Worm (Caenorhabditis elegans) whole organism, young adult: ENCODE data around the gene col-14.

Experiments used
- B0261.1 ChIP-seq: sonication (generic microtip); optimal IDR thresholded peaks from 2 replicates; lab custom pipeline; 2016; ENCODE audit warnings: mild to moderate bottlenecking, missing genetic modification characterization, moderate library complexity, missing compliant biosample characterization
- C17E4.6 ChIP-seq: fragments of 200-800 bp; sonication (Bioruptor generic); IDR thresholded peaks from 2 replicates; pipeline ENCODE4 v1.3.6; 2022; ENCODE audit warnings: missing genetic modification reagents, missing genetic modification characterization, missing compliant biosample characterization
- F10E7.11 ChIP-seq: sonication (generic microtip); optimal IDR thresholded peaks from 2 replicates; lab custom pipeline; 2017; ENCODE audit warnings: mild to moderate bottlenecking, missing genetic modification characterization, moderate library complexity, missing compliant biosample characterization
- F22D6.2 ChIP-seq: sonication (generic microtip); optimal IDR thresholded peaks from 2 replicates; lab custom pipeline; 2016; ENCODE audit warnings: mild to moderate bottlenecking, missing genetic modification characterization, missing compliant biosample characterization
- F37B4.10 ChIP-seq: fragments of 200-800 bp; sonication (Bioruptor generic); IDR thresholded peaks from 2 replicates; pipeline ENCODE4 v1.3.6; 2022; ENCODE audit warnings: missing genetic modification characterization, missing compliant biosample characterization
- F39B2.1 ChIP-seq: fragments of 200-800 bp; sonication (Bioruptor generic); IDR thresholded peaks from 2 replicates; pipeline ENCODE4 v1.3.6; 2022; ENCODE audit warnings: missing genetic modification reagents, missing genetic modification characterization, missing compliant biosample characterization
- K11D2.4 ChIP-seq: fragments of 200-800 bp; sonication (Bioruptor generic); IDR thresholded peaks from 2 replicates; pipeline ENCODE4 v1.3.6; 2022; ENCODE audit warnings: missing genetic modification reagents, missing genetic modification characterization, missing compliant biosample characterization
- K12H6.12 ChIP-seq: fragments of 200-800 bp; sonication (Bioruptor generic); optimal IDR thresholded peaks from 2 replicates; lab custom pipeline; 2018; ENCODE audit warnings: mild to moderate bottlenecking, missing genetic modification characterization, missing compliant biosample characterization
- T07F8.4 ChIP-seq: sonication (generic microtip); optimal IDR thresholded peaks from 2 replicates; lab custom pipeline; 2016; ENCODE audit warnings: mild to moderate bottlenecking, missing genetic modification characterization, moderate library complexity, missing compliant biosample characterization
- aptf-2 ChIP-seq: fragments of 200-800 bp; sonication (Bioruptor generic); conservative IDR thresholded peaks from 2 replicates; pipeline ENCODE4 v1.3.6; 2022; ENCODE audit warnings: missing genetic modification reagents, missing genetic modification characterization, missing compliant biosample characterization
- attf-5 ChIP-seq: fragments of 200-800 bp; sonication (Bioruptor generic); optimal IDR thresholded peaks from 2 replicates; lab custom pipeline; 2018; ENCODE audit warnings: mild to moderate bottlenecking, missing genetic modification characterization, missing compliant biosample characterization
- attf-6 ChIP-seq: fragments of 200-800 bp; sonication (Bioruptor generic); IDR thresholded peaks from 2 replicates; pipeline ENCODE4 v1.3.6; 2022; ENCODE audit warnings: missing genetic modification reagents, missing genetic modification characterization, missing compliant biosample characterization
- bed-2 ChIP-seq: fragments of 200-800 bp; sonication (Bioruptor generic); IDR thresholded peaks from 2 replicates; pipeline ENCODE4 v1.3.6; 2022; ENCODE audit warnings: missing genetic modification reagents, missing genetic modification characterization, missing compliant biosample characterization
- cebp-2 ChIP-seq: fragments of 200-800 bp; sonication (Bioruptor generic); IDR thresholded peaks from 2 replicates; pipeline ENCODE4 v1.3.6; 2022; ENCODE audit warnings: missing genetic modification characterization, missing compliant biosample characterization
- dox-1 ChIP-seq: fragments of 200-800 bp; sonication (Bioruptor generic); IDR thresholded peaks from 2 replicates; pipeline ENCODE4 v1.3.6; 2022; ENCODE audit warnings: missing genetic modification reagents, missing genetic modification characterization, missing compliant biosample characterization
- dpff-1 ChIP-seq: sonication (generic microtip); optimal IDR thresholded peaks from 2 replicates; lab custom pipeline; 2017; ENCODE audit warnings: mild to moderate bottlenecking, missing genetic modification characterization, missing compliant biosample characterization
- dpl-1 ChIP-seq: fragments of 150-350 bp; optimal IDR thresholded peaks from 2 replicates; lab custom pipeline; 2014; ENCODE audit warnings: missing biosample characterization, missing genetic modification reagents, missing genetic modification characterization
- egrh-3 ChIP-seq: fragments of 200-800 bp; sonication (Bioruptor generic); IDR thresholded peaks from 2 replicates; pipeline ENCODE4 v1.3.6; 2022; ENCODE audit warnings: missing genetic modification reagents, missing genetic modification characterization, missing compliant biosample characterization
- ets-4 ChIP-seq: fragments of 200-800 bp; sonication (Bioruptor generic); optimal IDR thresholded peaks from 2 replicates; lab custom pipeline; 2018; ENCODE audit warnings: mild to moderate bottlenecking, missing genetic modification characterization, missing compliant biosample characterization
- hlh-12 ChIP-seq: sonication (generic microtip); optimal IDR thresholded peaks from 2 replicates; lab custom pipeline; 2016; ENCODE audit warnings: missing genetic modification characterization, missing compliant biosample characterization
- let-607 ChIP-seq, 2 experiments: fragments of 200-800 bp in 1 of 2; sonication (Bioruptor generic) in 1 of 2; sonication (generic microtip) in 1 of 2; optimal IDR thresholded peaks; 2 replicates each; lab custom pipeline; 2016 to 2018; ENCODE audit warnings: mild to moderate bottlenecking in 2 of 2, missing compliant biosample characterization in 2 of 2, missing genetic modification characterization in 2 of 2, moderate library complexity in 2 of 2, missing genotype in 1 of 2
- lin-54 ChIP-seq: fragments of 200-800 bp; sonication (Bioruptor generic); optimal IDR thresholded peaks from 2 replicates; lab custom pipeline; 2018; ENCODE audit warnings: mild to moderate bottlenecking, missing genetic modification characterization, missing compliant biosample characterization
- mxl-1 ChIP-seq: sonication (generic microtip); optimal IDR thresholded peaks from 2 replicates; lab custom pipeline; 2016; ENCODE audit warnings: missing genetic modification characterization, missing compliant biosample characterization
- nfya-2 ChIP-seq: fragments of 200-800 bp; sonication (Bioruptor generic); IDR thresholded peaks from 2 replicates; pipeline ENCODE4 v1.3.6; 2022; ENCODE audit warnings: missing genetic modification reagents, missing genetic modification characterization, missing compliant biosample characterization
- nhr-120 ChIP-seq: fragments of 200-800 bp; sonication (Bioruptor generic); IDR thresholded peaks from 2 replicates; pipeline ENCODE4 v1.3.6; 2022; ENCODE audit warnings: missing genetic modification characterization, missing compliant biosample characterization
- nhr-27 ChIP-seq: fragments of 200-800 bp; sonication (Bioruptor generic); optimal IDR thresholded peaks from 2 replicates; lab custom pipeline; 2018; ENCODE audit warnings: mild to moderate bottlenecking, missing genetic modification characterization, moderate library complexity, missing compliant biosample characterization
- nhr-80 ChIP-seq: sonication (generic microtip); optimal IDR thresholded peaks from 2 replicates; lab custom pipeline; 2016; ENCODE audit warnings: missing genetic modification characterization, missing compliant biosample characterization
- nhr-90 ChIP-seq: sonication (generic microtip); optimal IDR thresholded peaks from 2 replicates; lab custom pipeline; 2016; ENCODE audit warnings: missing genotype, mild to moderate bottlenecking, missing genetic modification characterization, missing compliant biosample characterization
- snpc-3.4 ChIP-seq: sonication (generic microtip); optimal IDR thresholded peaks from 2 replicates; lab custom pipeline; 2017; ENCODE audit warnings: missing genetic modification characterization, mild to moderate bottlenecking, missing compliant biosample characterization, antibody characterized with exemption, moderate library complexity, missing genotype, missing genetic modification reagents
- sptf-2 ChIP-seq: fragments of 200-800 bp; sonication (Bioruptor generic); optimal IDR thresholded peaks from 2 replicates; lab custom pipeline; 2018; ENCODE audit warnings: mild to moderate bottlenecking, missing genetic modification characterization, missing compliant biosample characterization
- tbp1 ChIP-seq: fragments of 200-800 bp; sonication (Bioruptor generic); optimal IDR thresholded peaks from 2 replicates; lab custom pipeline; 2018; ENCODE audit warnings: mild to moderate bottlenecking, missing genetic modification characterization, missing compliant biosample characterization
- zfh-2 ChIP-seq: fragments of 200-800 bp; sonication (Bioruptor generic); conservative IDR thresholded peaks from 2 replicates; pipeline ENCODE4 v1.3.6; 2022; ENCODE audit warnings: missing genetic modification reagents, missing genetic modification characterization, missing compliant biosample characterization
- zim-3 ChIP-seq: sonication (generic microtip); optimal IDR thresholded peaks from 2 replicates; lab custom pipeline; 2017; ENCODE audit warnings: mild to moderate bottlenecking, missing genetic modification characterization, moderate library complexity, missing compliant biosample characterization
- ztf-18 ChIP-seq: sonication (generic microtip); optimal IDR thresholded peaks from 2 replicates; lab custom pipeline; 2016; ENCODE audit warnings: missing genotype, mild to moderate bottlenecking, missing genetic modification characterization, missing compliant biosample characterization
- ztf-22 ChIP-seq: fragments of 200-800 bp; sonication (Bioruptor generic); optimal IDR thresholded peaks from 2 replicates; lab custom pipeline; 2018; ENCODE audit warnings: mild to moderate bottlenecking, missing genetic modification characterization, moderate library complexity, missing compliant biosample characterization

The col-14 gene

DNA sequence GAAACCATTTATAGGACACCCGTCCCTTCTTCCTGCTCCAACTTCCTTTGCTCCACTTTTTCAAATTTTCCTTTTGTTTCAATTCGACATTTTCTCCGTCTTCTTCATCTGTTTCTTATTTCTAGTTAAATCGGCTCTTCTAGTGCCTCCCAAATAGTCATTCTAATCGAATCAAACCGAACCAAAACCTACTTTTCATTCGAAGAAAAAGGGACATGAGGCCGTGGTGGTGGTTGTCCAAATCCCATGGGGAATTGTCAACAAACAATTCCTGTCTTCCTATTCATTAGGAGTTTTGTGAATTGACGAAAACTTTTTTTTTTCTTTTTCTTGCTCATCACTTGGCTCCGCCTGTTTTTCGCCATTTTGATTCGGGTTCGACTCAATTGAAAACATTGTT is 16.6 kb upstream of the col-14 start:
- TF ChIP-seq hlh-12 (tag; lab: Kevin White, UChicago): no peak
- TF ChIP-seq K11D2.4: no peak
- no peak for TF ChIP-seq zim-3 (tag; lab: Kevin White, UChicago)
- TF ChIP-seq snpc-3.4: no peak

- TF ChIP-seq attf-6: no peak
- TF ChIP-seq let-607 (tag; optimal IDR thresholded peaks at IDR 0.05; lab: Kevin White, UChicago): no peak
- TF ChIP-seq zfh-2: no peak
- no peak for TF ChIP-seq F10E7.11 (tag; lab: Kevin White, UChicago)
- no peak for TF ChIP-seq nhr-27
- no peak for TF ChIP-seq tbp1 (GFP tag; lab: Kevin White, UChicago)
- no peak for TF ChIP-seq dpl-1 (GFP tag; lab: Kevin White, UChicago)
- no peak for TF ChIP-seq dox-1 (GFP tag; lab: Robert Waterston, UW)
- no peak for TF ChIP-seq F37B4.10 (GFP tag; lab: Robert Waterston, UW)
- no peak for TF ChIP-seq B0261.1
- TF ChIP-seq nhr-120 (GFP tag; lab: Robert Waterston, UW): no peak
- TF ChIP-seq ets-4: no peak
- TF ChIP-seq sptf-2: no peak
- no peak for TF ChIP-seq F39B2.1 (GFP tag; lab: Robert Waterston, UW)
- TF ChIP-seq dpff-1 (tag; lab: Kevin White, UChicago): no peak
- TF ChIP-seq nhr-90 (tag; lab: Kevin White, UChicago): no peak
- TF ChIP-seq F22D6.2 (tag; lab: Kevin White, UChicago): no peak
- no peak for TF ChIP-seq attf-5 (GFP tag; lab: Kevin White, UChicago)
- TF ChIP-seq ztf-18 (tag; lab: Kevin White, UChicago): no peak
- no peak for TF ChIP-seq cebp-2
These were observed 9.7 kb upstream of the col-14 start, which contains the start of gene npr-35 for ce11 chrIV:7743539-7743938. Gene npr-35, plus strand, starts transcription at chrIV:7743839.

DNA sequence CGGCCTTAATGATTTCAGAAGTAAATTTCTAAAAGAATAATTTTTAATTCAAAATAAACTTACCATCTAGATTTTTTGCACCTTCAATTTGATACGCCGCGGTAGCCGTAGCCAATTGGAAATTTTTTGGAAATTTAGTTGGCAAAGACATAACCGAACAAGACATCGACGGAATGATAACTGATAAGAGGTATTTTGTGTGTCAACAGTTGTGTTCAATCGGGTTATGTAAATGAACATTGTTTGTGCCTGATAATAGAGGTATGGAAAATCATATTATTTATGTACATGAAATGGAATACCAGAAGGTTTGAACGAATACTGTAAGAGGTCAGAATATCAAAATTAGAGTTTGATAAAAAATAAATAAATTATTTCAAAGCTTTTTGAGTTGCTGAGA is 5.4 kb upstream of the col-14 start, which contains the start of gene klo-1:
Gene klo-1, minus strand, starts transcription at position 388 of the 400 bp plus-strand sequence.
- TF ChIP-seq ztf-22 (GFP tag; lab: Kevin White, UChicago): no peak
- TF ChIP-seq nhr-80 (tag; lab: Kevin White, UChicago): peak; percentile 77

ce11 chrIV:7754114-7754513 is 906 bp downstream of the col-14 start:
- TF ChIP-seq egrh-3 (GFP tag; lab: Robert Waterston, UW) (peak; percentile 75; the same call in 1 of the 2 replicates), dpl-1 (GFP tag; lab: Kevin White, UChicago) (no peak)
- TF ChIP-seq, all 124 proteins: peak for 1

- TF ChIP-seq aptf-2 (GFP tag; lab: Robert Waterston, UW) (no peak), lin-54 (GFP tag; lab: Kevin White, UChicago) (no peak), bed-2 (GFP tag; lab: Robert Waterston, UW) (no peak), mxl-1 (tag; lab: Kevin White, UChicago) (no peak), T07F8.4 (no peak), C17E4.6 (no peak), K12H6.12 (tag; lab: Kevin White, UChicago) (no peak), F37B4.10 (GFP tag; lab: Robert Waterston, UW) (no peak), nfya-2 (GFP tag; lab: Robert Waterston, UW) (no peak)
- TF ChIP-seq, all 124 proteins: peak for 0
These were observed 4.0 kb downstream of the col-14 start, which contains the start of gene C46A5.4 for ce11 chrIV:7757245-7757644. Gene C46A5.4, minus strand, starts transcription at chrIV:7757345.
